Worm (Caenorhabditis elegans): ENCODE results near the gene K12B6.9.

ce11 chrV:6268961-6269360 lies 23.5 kb downstream of the K12B6.9 start:
- TF ChIP-seq hlh-11 (tag; optimal IDR thresholded peaks at IDR 0.05) (peak; percentile 4), nhr-42 (GFP tag; IDR thresholded peaks at IDR 0.05) (no peak), hlh-30 (tag; optimal IDR thresholded peaks at IDR 0.05; ENCODE audit: insufficient read depth) (peak; percentile 16), tra-1 (GFP tag; IDR thresholded peaks at IDR 0.05) (no peak), mxl-2 (GFP tag; conservative IDR thresholded peaks at IDR 0.05) (no peak), rbr-2 (tag; optimal IDR thresholded peaks at IDR 0.05) (no peak), F37D6.2 (tag; optimal IDR thresholded peaks at IDR 0.05) (no peak), zag-1 (tag; optimal IDR thresholded peaks at IDR 0.05) (no peak)

Data from whole organism, L4 larva.